Worm (Caenorhabditis elegans): ENCODE data around the gene fbxb-112.

- TF ChIP-seq C16A3.4 (tag; optimal IDR thresholded peaks at IDR 0.05), result no peak
- TF ChIP-seq snpc-4 (tag; optimal IDR thresholded peaks at IDR 0.05), result no peak
- TF ChIP-seq elt-2 (tag; optimal IDR thresholded peaks at IDR 0.05), result no peak
- no peak for TF ChIP-seq lin-39 (tag; optimal IDR thresholded peaks at IDR 0.05)
- no peak for TF ChIP-seq elt-3 (tag; optimal IDR thresholded peaks at IDR 0.05)
- TF ChIP-seq mep-1 (tag; optimal IDR thresholded peaks at IDR 0.05), result no peak
- no peak for TF ChIP-seq ama-1 (optimal IDR thresholded peaks at IDR 0.05)
Observed at ce11 chrII:3472817-3473216, 18.1 kb upstream of the fbxb-112 start, which contains the start of gene Y49F6B.6.
